Fruit fly (Drosophila melanogaster): Measurements from ENCODE around the gene Pka-C3.

- TF ChIP-seq CG1620 (GFP tag; optimal IDR thresholded peaks at IDR 0.05) (no peak), CG7101 (tag; optimal IDR thresholded peaks at IDR 0.05) (no peak), ovo (GFP tag; optimal IDR thresholded peaks at IDR 0.05) (no peak), kay (GFP tag; ENCODE audit: borderline replicate concordance) (no peak), Clk (GFP tag; optimal IDR thresholded peaks at IDR 0.05) (no peak)
Observed at dm6 chr3L:15987635-15988034, 33.0 kb upstream of the Pka-C3 start, which contains the start of gene PolD1.

All from whole organism, adult.